Comparison of ENCODE assay signal across 3 worm cellular contexts in the genomic region with DNA sequence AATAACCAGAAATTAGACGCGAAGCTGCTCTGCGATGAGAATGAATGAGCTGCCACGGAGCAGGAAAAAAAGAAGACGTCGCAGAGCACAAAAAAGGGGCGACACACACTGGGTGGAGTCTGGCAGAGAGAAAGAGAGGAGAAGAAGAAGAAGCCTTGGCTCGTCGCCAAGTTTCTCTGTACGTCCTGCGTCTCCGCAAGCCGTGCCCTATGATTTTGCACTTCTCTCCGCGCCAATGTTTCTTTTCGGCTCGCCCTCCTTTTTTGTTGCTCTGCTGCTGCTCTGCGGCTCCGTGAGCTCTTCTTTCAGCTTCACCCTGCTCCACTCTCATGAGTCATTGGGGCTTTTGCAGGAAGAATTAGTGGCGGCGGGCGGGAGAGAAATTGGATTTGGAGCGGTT.
TF ChIP-seq lines count a peak whose summit lies in the region.

Gene hlh-30, minus strand, starts transcription at position 69 of the 400 bp plus-strand sequence.

TF ChIP-seq in whole organism, L1 larva, 84 proteins besides CTCF, POLR2A, EP300 and RAD21 (continued from another document):
- peak in 1 of 3 experiments; percentile 30 for TF ChIP-seq dpl-1 (GFP tag; optimal IDR thresholded peaks at IDR 0.05; lab: Kevin White, UChicago)
- no peak for TF ChIP-seq ceh-63 (GFP tag; optimal IDR thresholded peaks at IDR 0.05; lab: Kevin White, UChicago)
- TF ChIP-seq aly-2 (tag; optimal IDR thresholded peaks at IDR 0.05; lab: Kevin White, UChicago): no peak
- peak; percentile 75 for TF ChIP-seq nhr-47 (tag; optimal IDR thresholded peaks at IDR 0.05; lab: Kevin White, UChicago)
- TF ChIP-seq sup-37 (GFP tag; optimal IDR thresholded peaks at IDR 0.05; lab: Kevin White, UChicago): no peak
- no peak for TF ChIP-seq skn-1 (tag; optimal IDR thresholded peaks at IDR 0.05; lab: Kevin White, UChicago)
- no peak for TF ChIP-seq aha-1 (tag; optimal IDR thresholded peaks at IDR 0.05; lab: Kevin White, UChicago)
- no peak for TF ChIP-seq ets-5 (GFP tag; IDR thresholded peaks at IDR 0.05; lab: Robert Waterston, UW)
- peak; percentile 41 for TF ChIP-seq dsc-1 (tag; optimal IDR thresholded peaks at IDR 0.05; lab: Kevin White, UChicago)
- TF ChIP-seq sox-4 (tag; optimal IDR thresholded peaks at IDR 0.05; lab: Kevin White, UChicago): peak; percentile 23
- TF ChIP-seq ztf-11 (tag; optimal IDR thresholded peaks at IDR 0.05; lab: Kevin White, UChicago): peak in 1 of 2 experiments; percentile 9

TF ChIP-seq in whole organism, L2 larva, 48 proteins besides CTCF, POLR2A, EP300 and RAD21 (continued from another document):
- TF ChIP-seq sem-4 (tag; optimal IDR thresholded peaks at IDR 0.05; lab: Kevin White, UChicago): no peak
- no peak for TF ChIP-seq ceh-82 (tag; optimal IDR thresholded peaks at IDR 0.05; lab: Kevin White, UChicago)
- TF ChIP-seq lsy-2 (tag; optimal IDR thresholded peaks at IDR 0.05; lab: Kevin White, UChicago): peak; percentile 28 to 69
- TF ChIP-seq nhr-11 (tag; optimal IDR thresholded peaks at IDR 0.05; lab: Kevin White, UChicago): no peak
- TF ChIP-seq nhr-6 (tag; optimal IDR thresholded peaks at IDR 0.05; lab: Kevin White, UChicago): no peak
- no peak for TF ChIP-seq ztf-1 (GFP tag; conservative IDR thresholded peaks at IDR 0.05; lab: Robert Waterston, UW)
- TF ChIP-seq elt-3 (tag; optimal IDR thresholded peaks at IDR 0.05; lab: Kevin White, UChicago): no peak
- TF ChIP-seq unc-55 (GFP tag; optimal IDR thresholded peaks at IDR 0.05; lab: Kevin White, UChicago): peak; percentile 76
- peak; percentile 72 for TF ChIP-seq F13H6.1 (tag; optimal IDR thresholded peaks at IDR 0.05; lab: Kevin White, UChicago)
- TF ChIP-seq peb-1 (tag; optimal IDR thresholded peaks at IDR 0.05; lab: Kevin White, UChicago): no peak

TF ChIP-seq in whole organism, L4 larva, 104 proteins besides CTCF, POLR2A, EP300 and RAD21 (continued from another document):
- no peak for TF ChIP-seq snpc-1.2 (GFP tag; IDR thresholded peaks at IDR 0.05; lab: Robert Waterston, UW)
- no peak for TF ChIP-seq unc-130 (GFP tag; optimal IDR thresholded peaks at IDR 0.05; lab: Kevin White, UChicago)
- no peak for TF ChIP-seq nhr-111 (GFP tag; optimal IDR thresholded peaks at IDR 0.05; lab: Kevin White, UChicago)
- TF ChIP-seq fos-1 (tag; optimal IDR thresholded peaks at IDR 0.05; lab: Kevin White, UChicago): no peak
- no peak for TF ChIP-seq mxl-2 (GFP tag; conservative IDR thresholded peaks at IDR 0.05; lab: Robert Waterston, UW)
- TF ChIP-seq Y48G9A.11 (GFP tag; IDR thresholded peaks at IDR 0.05; lab: Robert Waterston, UW): no peak
- TF ChIP-seq zag-1 (tag; optimal IDR thresholded peaks at IDR 0.05; lab: Kevin White, UChicago): no peak
- TF ChIP-seq snpc-4 (tag; optimal IDR thresholded peaks at IDR 0.05; lab: Kevin White, UChicago): no peak
- TF ChIP-seq gei-8 (GFP tag; optimal IDR thresholded peaks at IDR 0.05; lab: Kevin White, UChicago): no peak
- no peak for TF ChIP-seq nhr-42 (GFP tag; IDR thresholded peaks at IDR 0.05; lab: Robert Waterston, UW)
- TF ChIP-seq lin-1 (GFP tag; IDR thresholded peaks at IDR 0.05; lab: Robert Waterston, UW): no peak
- TF ChIP-seq ces-1 (GFP tag; optimal IDR thresholded peaks at IDR 0.05; lab: Kevin White, UChicago): no peak
- TF ChIP-seq zfp-3 (GFP tag; conservative IDR thresholded peaks at IDR 0.05; lab: Robert Waterston, UW): no peak
- peak; percentile 68 for TF ChIP-seq F37D6.2 (tag; optimal IDR thresholded peaks at IDR 0.05; lab: Kevin White, UChicago)
- no peak for TF ChIP-seq daf-12 (tag; optimal IDR thresholded peaks at IDR 0.05; lab: Kevin White, UChicago)
- no peak for TF ChIP-seq unc-39 (tag; optimal IDR thresholded peaks at IDR 0.05; lab: Kevin White, UChicago)
- no peak for TF ChIP-seq zfp-2 (tag; optimal IDR thresholded peaks at IDR 0.05; lab: Kevin White, UChicago)
- TF ChIP-seq madf-5 (GFP tag; IDR thresholded peaks at IDR 0.05; lab: Robert Waterston, UW): no peak
- TF ChIP-seq dmd-6 (GFP tag; IDR thresholded peaks at IDR 0.05; lab: Robert Waterston, UW): peak; percentile 70
- peak; percentile 47 for TF ChIP-seq hlh-11 (tag; optimal IDR thresholded peaks at IDR 0.05; lab: Kevin White, UChicago)
- no peak for TF ChIP-seq lir-3 (tag; optimal IDR thresholded peaks at IDR 0.05; lab: Kevin White, UChicago)
- no peak for TF ChIP-seq R02D3.7 (tag; optimal IDR thresholded peaks at IDR 0.05; lab: Kevin White, UChicago)
- no peak for TF ChIP-seq daf-19 (GFP tag; conservative IDR thresholded peaks at IDR 0.05; lab: Robert Waterston, UW)
- TF ChIP-seq nhr-10 (tag; optimal IDR thresholded peaks at IDR 0.05; lab: Kevin White, UChicago): no peak
- TF ChIP-seq sdz-12 (GFP tag; optimal IDR thresholded peaks at IDR 0.05; lab: Kevin White, UChicago): no peak
- no peak for TF ChIP-seq skn-1 (tag; optimal IDR thresholded peaks at IDR 0.05; lab: Kevin White, UChicago)
- peak; percentile 35 for TF ChIP-seq nhr-11 (tag; optimal IDR thresholded peaks at IDR 0.05; lab: Kevin White, UChicago)
- no peak for TF ChIP-seq ztf-11 (tag; optimal IDR thresholded peaks at IDR 0.05; lab: Kevin White, UChicago)
- 0 out of 2 replicates have a peak, but pooled peaks have one; percentile 37 for TF ChIP-seq madf-9 (GFP tag; conservative IDR thresholded peaks at IDR 0.05; lab: Robert Waterston, UW)
- TF ChIP-seq lin-38 (GFP tag; IDR thresholded peaks at IDR 0.05; lab: Robert Waterston, UW): peak; percentile 38; the same call in 1 of the 2 replicates
- no peak for TF ChIP-seq ceh-28 (tag; optimal IDR thresholded peaks at IDR 0.05; lab: Kevin White, UChicago)
- TF ChIP-seq lin-15B (tag; optimal IDR thresholded peaks at IDR 0.05; lab: Kevin White, UChicago): no peak
- no peak for TF ChIP-seq zip-2 (tag; optimal IDR thresholded peaks at IDR 0.05; lab: Kevin White, UChicago)
- TF ChIP-seq ZK546.5 (tag; optimal IDR thresholded peaks at IDR 0.05; lab: Kevin White, UChicago): no peak
- TF ChIP-seq nhr-48 (tag; optimal IDR thresholded peaks at IDR 0.05; lab: Kevin White, UChicago): peak; percentile 20
- no peak for TF ChIP-seq ceh-82 (tag; optimal IDR thresholded peaks at IDR 0.05; lab: Kevin White, UChicago)
- TF ChIP-seq aly-2 (tag; optimal IDR thresholded peaks at IDR 0.05; lab: Kevin White, UChicago): no peak
- TF ChIP-seq lin-39 (tag; optimal IDR thresholded peaks at IDR 0.05; lab: Kevin White, UChicago): no peak
- TF ChIP-seq php-3 (GFP tag; IDR thresholded peaks at IDR 0.05; lab: Robert Waterston, UW): no peak
- no peak for TF ChIP-seq ceh-32 (tag; optimal IDR thresholded peaks at IDR 0.05; lab: Kevin White, UChicago; ENCODE audit: poor library complexity)
- no peak for TF ChIP-seq nhr-41 (GFP tag; IDR thresholded peaks at IDR 0.05; lab: Robert Waterston, UW)
- TF ChIP-seq pha-4 (GFP tag; IDR thresholded peaks at IDR 0.05; lab: Robert Waterston, UW): 0 out of 2 replicates have a peak, but pooled peaks have one; percentile 7
- TF ChIP-seq pha-4 (tag; optimal IDR thresholded peaks at IDR 0.05; lab: Kevin White, UChicago): no peak
- peak; percentile 67 for TF ChIP-seq mep-1 (tag; optimal IDR thresholded peaks at IDR 0.05; lab: Kevin White, UChicago)
- peak; percentile 68 for TF ChIP-seq egl-43 (GFP tag; IDR thresholded peaks at IDR 0.05; lab: Robert Waterston, UW)
- TF ChIP-seq aha-1 (tag; lab: Kevin White, UChicago): peak; percentile 82
- peak; percentile 76 for TF ChIP-seq ctbp-1 (GFP tag; IDR thresholded peaks at IDR 0.05; lab: Robert Waterston, UW)
- TF ChIP-seq ceh-20 (GFP tag; IDR thresholded peaks at IDR 0.05; lab: Robert Waterston, UW): no peak
- no peak for TF ChIP-seq attf-4 (tag; optimal IDR thresholded peaks at IDR 0.05; lab: Kevin White, UChicago)
- TF ChIP-seq dmd-9 (GFP tag; IDR thresholded peaks at IDR 0.05; lab: Robert Waterston, UW): no peak
- no peak for TF ChIP-seq duxl-1 (tag; optimal IDR thresholded peaks at IDR 0.05; lab: Kevin White, UChicago; ENCODE audit: poor library complexity)
- TF ChIP-seq daf-8 (GFP tag; IDR thresholded peaks at IDR 0.05; lab: Robert Waterston, UW): no peak
- no peak for TF ChIP-seq nhr-102 (tag; optimal IDR thresholded peaks at IDR 0.05; lab: Kevin White, UChicago)
- no peak for TF ChIP-seq daf-16 (GFP tag; optimal IDR thresholded peaks at IDR 0.05; lab: Kevin White, UChicago)
- peak; percentile 12 for TF ChIP-seq daf-16 (tag; optimal IDR thresholded peaks at IDR 0.05; lab: Kevin White, UChicago)
- 0 out of 2 replicates have a peak, but pooled peaks have one; percentile 38 for TF ChIP-seq tra-1 (GFP tag; IDR thresholded peaks at IDR 0.05; lab: Robert Waterston, UW)
- no peak for TF ChIP-seq unc-62 (GFP tag; optimal IDR thresholded peaks at IDR 0.05 in 1 of 2; lab: Kevin White, UChicago)
- no peak for TF ChIP-seq unc-62 (tag; optimal IDR thresholded peaks at IDR 0.05; lab: Kevin White, UChicago)
- TF ChIP-seq ama-1 (optimal IDR thresholded peaks at IDR 0.05; lab: Kevin White, UChicago): no peak
- peak in 1 of 2 experiments; percentile 35 for TF ChIP-seq mdl-1 (tag; optimal IDR thresholded peaks at IDR 0.05; lab: Kevin White, UChicago)
- TF ChIP-seq dve-1 (tag; optimal IDR thresholded peaks at IDR 0.05; lab: Kevin White, UChicago; ENCODE audit: insufficient read depth): peak; percentile 29
- peak in 1 of 2 experiments; percentile 73 for TF ChIP-seq hif-1 (tag; optimal IDR thresholded peaks at IDR 0.05; lab: Kevin White, UChicago)
- TF ChIP-seq ZK337.2 (GFP tag; IDR thresholded peaks at IDR 0.05; lab: Robert Waterston, UW): no peak
- no peak for TF ChIP-seq Y75B8A.6 (GFP tag; IDR thresholded peaks at IDR 0.05; lab: Robert Waterston, UW)
